Worm (Caenorhabditis elegans) whole organism, mixed stage, embryonic: ENCODE measurements around the gene F01F1.11.

Source experiments
- M03D4.4 ChIP-seq: sonication (generic microtip); optimal IDR thresholded peaks from 2 replicates; lab custom pipeline; 2017; ENCODE audit warnings: mild to moderate bottlenecking, missing genetic modification characterization, missing compliant biosample characterization
- bed-3 ChIP-seq: fragments of 200-800 bp; sonication (Bioruptor generic); optimal IDR thresholded peaks from 3 replicates; lab custom pipeline; 2018; ENCODE audit warnings: mild to moderate bottlenecking, missing genetic modification characterization, moderate library complexity, missing compliant biosample characterization
- blmp-1 ChIP-seq: fragments of 150-350 bp; optimal IDR thresholded peaks from 2 replicates; lab custom pipeline; 2014; ENCODE audit warnings: missing biosample characterization, missing genetic modification characterization
- ceh-39 ChIP-seq: fragments of 150-350 bp; optimal IDR thresholded peaks from 2 replicates; lab custom pipeline; 2014; ENCODE audit warnings: missing biosample characterization, missing genetic modification characterization
- ceh-83 ChIP-seq: fragments of 200-800 bp; sonication (Bioruptor generic); optimal IDR thresholded peaks from 2 replicates; lab custom pipeline; 2018; ENCODE audit warnings: mild to moderate bottlenecking, missing genetic modification characterization, missing compliant biosample characterization
- ces-1 ChIP-seq: fragments of 150-350 bp; optimal IDR thresholded peaks from 2 replicates; lab custom pipeline; 2014; ENCODE audit warnings: missing biosample characterization, missing genetic modification reagents, missing genetic modification characterization
- cnd-1 ChIP-seq: fragments of 200-800 bp; sonication (Bioruptor generic); optimal IDR thresholded peaks from 2 replicates; lab custom pipeline; 2018; ENCODE audit warnings: mild to moderate bottlenecking, missing genetic modification characterization, missing compliant biosample characterization
- drap-1 ChIP-seq: fragments of 200-800 bp; sonication (Bioruptor generic); optimal IDR thresholded peaks from 3 replicates; lab custom pipeline; 2018; ENCODE audit warnings: mild to moderate bottlenecking, missing genetic modification characterization, missing compliant biosample characterization
- elt-1 ChIP-seq: sonication (generic microtip); optimal IDR thresholded peaks from 2 replicates; lab custom pipeline; 2017; ENCODE audit warnings: missing genetic modification characterization, mild to moderate bottlenecking, missing compliant biosample characterization, antibody characterized with exemption, moderate library complexity, borderline replicate concordance; ENCODE audit not compliant: insufficient read depth
- elt-3 ChIP-seq: fragments of 150-350 bp; optimal IDR thresholded peaks from 2 replicates; lab custom pipeline; 2014; ENCODE audit warnings: missing biosample characterization, missing genetic modification characterization
- flh-1 ChIP-seq: fragments of 200-800 bp; sonication (Bioruptor generic); optimal IDR thresholded peaks from 2 replicates; lab custom pipeline; 2018; ENCODE audit warnings: mild to moderate bottlenecking, missing genetic modification characterization, moderate library complexity, missing compliant biosample characterization
- ham-2 ChIP-seq: fragments of 200-800 bp; sonication (Bioruptor generic); optimal IDR thresholded peaks from 2 replicates; lab custom pipeline; 2018; ENCODE audit warnings: mild to moderate bottlenecking, missing genetic modification characterization, missing compliant biosample characterization
- hlh-1 ChIP-seq: fragments of 150-350 bp; optimal IDR thresholded peaks from 2 replicates; lab custom pipeline; 2014; ENCODE audit warnings: missing biosample characterization, missing genetic modification reagents, missing genetic modification characterization
- lin-13 ChIP-seq: fragments of 150-350 bp; optimal IDR thresholded peaks from 2 replicates; lab custom pipeline; 2014; ENCODE audit warnings: missing biosample characterization, missing genetic modification characterization
- lin-32 ChIP-seq: fragments of 200-800 bp; sonication (Bioruptor generic); optimal IDR thresholded peaks from 2 replicates; lab custom pipeline; 2018; ENCODE audit warnings: mild to moderate bottlenecking, missing genetic modification characterization, missing compliant biosample characterization
- lsy-2 ChIP-seq: fragments of 150-350 bp; optimal IDR thresholded peaks from 2 replicates; lab custom pipeline; 2014; ENCODE audit warnings: missing biosample characterization, missing genetic modification characterization
- mab-5 ChIP-seq: fragments of 150-350 bp; optimal IDR thresholded peaks from 2 replicates; lab custom pipeline; 2014; ENCODE audit warnings: missing biosample characterization, missing genetic modification characterization
- mep-1 ChIP-seq: fragments of 150-350 bp; optimal IDR thresholded peaks from 2 replicates; lab custom pipeline; 2017; ENCODE audit warnings: missing biosample characterization, missing genetic modification reagents, missing genetic modification characterization, inconsistent platforms
- mls-2 ChIP-seq: sonication (generic microtip); optimal IDR thresholded peaks from 2 replicates; lab custom pipeline; 2016; ENCODE audit warnings: mild to moderate bottlenecking, missing genetic modification characterization, moderate library complexity, missing compliant biosample characterization
- nhr-12 ChIP-seq: fragments of 150-350 bp; optimal IDR thresholded peaks from 2 replicates; lab custom pipeline; 2014; ENCODE audit warnings: missing biosample characterization, missing genetic modification characterization
- nhr-2 ChIP-seq: fragments of 150-350 bp; optimal IDR thresholded peaks from 2 replicates; lab custom pipeline; 2014; ENCODE audit warnings: missing biosample characterization, missing genetic modification characterization
- nhr-237 ChIP-seq: fragments of 150-350 bp; optimal IDR thresholded peaks from 2 replicates; lab custom pipeline; 2014; ENCODE audit warnings: missing biosample characterization, missing genetic modification characterization
- nhr-76 ChIP-seq: sonication (generic microtip); optimal IDR thresholded peaks from 2 replicates; lab custom pipeline; 2017; ENCODE audit warnings: missing biosample characterization, missing genetic modification characterization
- pha-4 ChIP-seq: fragments of 150-350 bp; optimal IDR thresholded peaks from 2 replicates; lab custom pipeline; 2018; ENCODE audit warnings: missing biosample characterization, missing genetic modification reagents, missing genetic modification characterization
- sem-2 ChIP-seq: fragments of 200-800 bp; sonication (Bioruptor generic); optimal IDR thresholded peaks from 2 replicates; lab custom pipeline; 2018; ENCODE audit warnings: mild to moderate bottlenecking, missing genetic modification characterization, missing compliant biosample characterization
- sptf-1 ChIP-seq: sonication (generic microtip); optimal IDR thresholded peaks from 2 replicates; lab custom pipeline; 2017; ENCODE audit warnings: mild to moderate bottlenecking, missing genetic modification characterization, moderate library complexity, missing compliant biosample characterization
- tbx-8 ChIP-seq: fragments of 200-800 bp; sonication (Bioruptor generic); optimal IDR thresholded peaks from 2 replicates; lab custom pipeline; 2018; ENCODE audit warnings: mild to moderate bottlenecking, missing genetic modification characterization, moderate library complexity, missing compliant biosample characterization
- unc-62 ChIP-seq: fragments of 150-350 bp; optimal IDR thresholded peaks from 2 replicates; lab custom pipeline; 2014; ENCODE audit warnings: missing biosample characterization, missing genetic modification reagents, missing genetic modification characterization
- zip-8 ChIP-seq: fragments of 150-350 bp; optimal IDR thresholded peaks from 2 replicates; lab custom pipeline; 2014; ENCODE audit warnings: missing biosample characterization, missing genetic modification characterization

The F01F1.11 gene

ce11 chrIII:5874263-5874662 is 2.6 kb upstream of the F01F1.11 start:
- peak; percentile 38 for TF ChIP-seq unc-62 (GFP tag; lab: Kevin White, UChicago)
- no peak for TF ChIP-seq ham-2 (GFP tag; lab: Kevin White, UChicago)

DNA sequence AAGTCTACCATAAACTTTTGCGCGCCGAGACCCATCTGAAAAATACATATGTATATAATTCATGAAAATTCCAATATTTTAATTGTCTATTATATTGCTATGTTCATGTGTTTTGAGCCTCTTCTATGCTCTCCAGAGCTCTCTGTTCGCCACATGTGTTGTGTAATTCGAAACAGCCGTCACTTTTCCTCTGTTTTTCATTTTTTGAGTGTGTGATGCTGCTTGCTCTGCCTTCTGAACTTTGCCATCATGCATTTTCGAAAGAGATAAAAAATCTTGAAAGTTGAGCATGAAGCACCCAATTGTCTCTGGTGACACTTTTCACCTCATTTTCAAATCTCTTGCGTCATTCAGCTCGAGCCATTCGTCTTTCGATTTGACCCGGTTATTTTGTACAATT is 611 bp upstream of the F01F1.11 start:
- peak; percentile 38 for TF ChIP-seq hlh-1 (tag; lab: Kevin White, UChicago)
- peak; percentile 24 for TF ChIP-seq zip-8 (tag; lab: Kevin White, UChicago)
- no peak for TF ChIP-seq mls-2

DNA sequence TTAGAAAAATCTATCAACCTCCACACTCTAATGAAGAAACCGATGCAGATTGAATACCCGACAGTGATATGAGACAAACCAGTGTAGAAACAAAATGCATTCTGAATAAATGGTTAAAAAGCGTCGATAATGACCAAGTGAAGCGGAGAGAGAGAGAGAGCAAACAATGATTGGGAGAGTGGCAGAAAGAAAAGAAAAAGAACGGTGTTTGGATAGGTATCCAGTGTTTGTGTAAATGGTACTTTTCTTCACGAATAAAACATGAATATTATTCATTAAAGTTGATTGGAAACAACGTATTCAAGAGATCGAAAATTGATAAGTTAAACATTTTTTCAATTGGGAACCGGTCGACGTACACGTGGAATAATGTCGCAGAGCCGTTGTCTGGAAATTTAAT is 2.2 kb downstream of the F01F1.11 start, which contains the start of gene F01F1.15:
Gene F01F1.15, minus strand, starts transcription at position 101 of the 400 bp plus-strand sequence.
- TF ChIP-seq sem-2 (GFP tag; lab: Kevin White, UChicago) (no peak), nhr-12 (no peak), cnd-1 (tag; lab: Kevin White, UChicago) (no peak), sptf-1 (no peak), ceh-83 (GFP tag; lab: Kevin White, UChicago) (no peak), elt-1 (tag; lab: Kevin White, UChicago) (no peak), mab-5 (tag; lab: Kevin White, UChicago) (no peak), blmp-1 (tag; lab: Kevin White, UChicago) (no peak), M03D4.4 (tag; lab: Kevin White, UChicago) (no peak), unc-62 (GFP tag; lab: Kevin White, UChicago) (no peak), ham-2 (GFP tag; lab: Kevin White, UChicago) (no peak), nhr-237 (tag; lab: Kevin White, UChicago) (no peak), pha-4 (tag; lab: Kevin White, UChicago) (no peak), ces-1 (GFP tag; lab: Kevin White, UChicago) (no peak)

- TF ChIP-seq cnd-1 (tag; lab: Kevin White, UChicago) (no peak), ces-1 (GFP tag; lab: Kevin White, UChicago) (no peak), nhr-2 (tag; lab: Kevin White, UChicago) (no peak), drap-1 (GFP tag; lab: Kevin White, UChicago) (no peak), unc-62 (GFP tag; lab: Kevin White, UChicago) (no peak), ham-2 (GFP tag; lab: Kevin White, UChicago) (no peak), lsy-2 (tag; lab: Kevin White, UChicago) (no peak), mab-5 (tag; lab: Kevin White, UChicago) (no peak), tbx-8 (GFP tag; lab: Kevin White, UChicago) (no peak), zip-8 (tag; lab: Kevin White, UChicago) (no peak), lin-13 (tag; lab: Kevin White, UChicago) (no peak)
Measured at ce11 chrIII:5868401-5868800, 3.3 kb downstream of the F01F1.11 start, which contains the start of gene eng-1. Gene eng-1, minus strand, starts transcription at chrIII:5868501.

ce11 chrIII:5864270-5864669 is 7.4 kb downstream of the F01F1.11 start, which contains the start of gene rabn-5:
Gene rabn-5, plus strand, starts transcription at chrIII:5864553.
- no peak for TF ChIP-seq sem-2 (GFP tag; lab: Kevin White, UChicago)
- peak; percentile 80 for TF ChIP-seq ces-1 (GFP tag; lab: Kevin White, UChicago)

DNA sequence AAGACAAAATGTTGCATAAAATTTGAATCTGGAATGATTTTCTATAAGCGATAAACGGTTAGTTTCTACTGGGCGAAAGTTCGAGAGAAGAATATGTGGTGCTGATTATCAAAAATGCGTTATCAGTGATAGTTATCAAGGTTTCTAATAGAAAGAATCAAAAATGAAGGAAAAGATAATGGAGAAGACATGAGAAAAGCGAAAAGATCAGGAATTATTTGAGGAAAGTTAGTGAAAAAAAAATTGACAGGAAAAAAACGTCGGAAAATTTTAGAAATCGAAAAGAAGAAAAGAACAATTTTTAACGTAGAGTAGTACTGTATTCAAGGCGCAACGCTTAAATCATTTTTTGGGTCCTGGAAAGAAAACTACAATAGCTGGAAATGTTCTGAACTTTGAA is 7.9 kb downstream of the F01F1.11 start, which contains the start of gene dnpp-1:
Gene dnpp-1, minus strand, starts transcription at position 30 of the 400 bp plus-strand sequence.
- no peak for TF ChIP-seq unc-62 (GFP tag; lab: Kevin White, UChicago)
- TF ChIP-seq zip-8 (tag; lab: Kevin White, UChicago) = no peak
- no peak for TF ChIP-seq ceh-39
- TF ChIP-seq M03D4.4 (tag; lab: Kevin White, UChicago) = no peak

DNA sequence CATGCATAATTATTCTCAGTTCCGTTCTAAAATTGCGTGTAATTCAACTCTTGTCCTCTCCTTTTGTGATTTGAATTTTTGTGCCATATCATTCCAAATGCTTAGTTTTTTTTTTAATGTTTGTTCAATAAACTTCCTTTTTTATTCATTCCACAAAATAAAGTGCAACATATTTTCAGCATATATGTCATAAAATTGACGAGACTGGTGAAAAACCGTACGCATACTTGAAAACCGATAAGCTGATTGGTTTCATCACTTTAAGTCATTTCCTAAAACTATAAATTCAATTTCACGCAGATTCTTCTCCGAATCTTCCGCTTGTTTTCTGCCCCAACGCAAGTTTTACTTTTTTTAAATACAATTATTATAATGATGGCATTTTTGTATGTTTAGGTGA is 12.7 kb downstream of the F01F1.11 start, which contains the start of gene dpf-4:
Gene dpf-4, plus strand, starts transcription at position 301 of the 400 bp plus-strand sequence.
- TF ChIP-seq elt-3 (no peak), zip-8 (tag; lab: Kevin White, UChicago) (no peak), hlh-1 (tag; lab: Kevin White, UChicago) (no peak), flh-1 (no peak), lin-32 (GFP tag; lab: Kevin White, UChicago) (no peak), nhr-12 (no peak), nhr-76 (no peak), ceh-39 (no peak), M03D4.4 (tag; lab: Kevin White, UChicago) (no peak), tbx-8 (GFP tag; lab: Kevin White, UChicago) (no peak), sem-2 (GFP tag; lab: Kevin White, UChicago) (no peak), unc-62 (GFP tag; lab: Kevin White, UChicago) (no peak), ham-2 (GFP tag; lab: Kevin White, UChicago) (no peak), nhr-237 (tag; lab: Kevin White, UChicago) (no peak), sptf-1 (no peak), blmp-1 (tag; lab: Kevin White, UChicago) (no peak), mep-1 (no peak), lin-13 (tag; lab: Kevin White, UChicago) (no peak), mab-5 (tag; lab: Kevin White, UChicago) (no peak), bed-3 (GFP tag; lab: Kevin White, UChicago) (no peak)
